Fruit fly (Drosophila melanogaster) whole organism, embryonic: ENCODE measurements around the gene CG5968.

ENCODE experiments used
- Abd-B ChIP-seq: fragments of 200-800 bp; sonication (Bioruptor generic); optimal IDR thresholded peaks from 2 replicates; lab custom pipeline; 2018; ENCODE audit warnings: missing biosample characterization, mild to moderate bottlenecking, missing genetic modification characterization, moderate library complexity
- Adf1 ChIP-seq: fragments of 200-800 bp; sonication (Bioruptor generic); IDR thresholded peaks from 2 replicates; pipeline ENCODE4 v1.3.6; 2022; ENCODE audit warnings: missing biosample characterization, missing genetic modification characterization
- Atf3 ChIP-seq: fragments of 200-800 bp; sonication (Bioruptor generic); optimal IDR thresholded peaks from 3 replicates; lab custom pipeline; 2016; ENCODE audit warnings: missing biosample characterization, missing genetic modification characterization
- CG10267 ChIP-seq: fragments of 200-800 bp; sonication (Bioruptor generic); optimal IDR thresholded peaks from 2 replicates; lab custom pipeline; 2018; ENCODE audit warnings: missing biosample characterization, mild to moderate bottlenecking, missing genetic modification characterization, moderate library complexity
- CG10431 ChIP-seq: fragments of 200-800 bp; sonication (Bioruptor generic); optimal IDR thresholded peaks from 3 replicates; lab custom pipeline; 2018; ENCODE audit warnings: missing biosample characterization, mild to moderate bottlenecking, missing genetic modification characterization
- CG11456 ChIP-seq: fragments of 200-800 bp; sonication (Bioruptor generic); IDR thresholded peaks from 3 replicates; pipeline ENCODE4 v1.3.6; 2022; ENCODE audit warnings: missing biosample characterization, missing genetic modification characterization
- CG11560 ChIP-seq: fragments of 200-800 bp; sonication (Bioruptor generic); IDR thresholded peaks from 3 replicates; pipeline ENCODE4 v1.3.6; 2022; ENCODE audit warnings: missing biosample characterization, missing genetic modification characterization
- CG12236 ChIP-seq: fragments of 200-800 bp; sonication (Bioruptor generic); optimal IDR thresholded peaks from 2 replicates; lab custom pipeline; 2016; ENCODE audit warnings: missing biosample characterization, missing genetic modification characterization
- CG12942 ChIP-seq: fragments of 200-800 bp; sonication (Bioruptor generic); optimal IDR thresholded peaks from 3 replicates; lab custom pipeline; 2016; ENCODE audit warnings: missing biosample characterization, missing genetic modification characterization
- CG15073 ChIP-seq: fragments of 200-800 bp; sonication (Bioruptor generic); optimal IDR thresholded peaks from 2 replicates; lab custom pipeline; 2016; ENCODE audit warnings: missing biosample characterization, missing genetic modification characterization
- CG1529 ChIP-seq: fragments of 200-800 bp; sonication (Bioruptor generic); optimal IDR thresholded peaks from 3 replicates; lab custom pipeline; 2018; ENCODE audit warnings: missing biosample characterization, missing genetic modification characterization
- CG18599 ChIP-seq: fragments of 200-800 bp; sonication (Bioruptor generic); optimal IDR thresholded peaks from 3 replicates; lab custom pipeline; 2017; ENCODE audit warnings: missing biosample characterization, missing genetic modification characterization, mild to moderate bottlenecking, moderate library complexity, missing genetic modification reagents
- CG2116 ChIP-seq: fragments of 200-800 bp; sonication (Bioruptor generic); optimal IDR thresholded peaks from 3 replicates; lab custom pipeline; 2018; ENCODE audit warnings: missing biosample characterization, mild to moderate bottlenecking, missing genetic modification characterization
- CG2129 ChIP-seq: fragments of 200-800 bp; sonication (Bioruptor generic); IDR thresholded peaks from 2 replicates; pipeline ENCODE4 v1.3.6; 2022; ENCODE audit warnings: missing biosample characterization, missing genetic modification characterization; ENCODE audit not compliant: partially characterized antibody
- CG2712 ChIP-seq: fragments of 200-800 bp; optimal IDR thresholded peaks from 3 replicates; lab custom pipeline; 2019; ENCODE audit warnings: missing biosample characterization, mild to moderate bottlenecking, missing genetic modification characterization, moderate library complexity
- CG30431 ChIP-seq: fragments of 200-800 bp; sonication (Bioruptor generic); optimal IDR thresholded peaks from 2 replicates; lab custom pipeline; 2017; ENCODE audit warnings: missing biosample characterization, missing genetic modification characterization
- CG31224 ChIP-seq: fragments of 200-800 bp; sonication (Bioruptor generic); IDR thresholded peaks from 2 replicates; pipeline ENCODE4 v1.3.6; 2022; ENCODE audit warnings: missing biosample characterization, missing genetic modification characterization
- CG3281 ChIP-seq: fragments of 200-800 bp; sonication (Bioruptor generic); optimal IDR thresholded peaks from 3 replicates; lab custom pipeline; 2017; ENCODE audit warnings: missing biosample characterization, mild to moderate bottlenecking, missing genetic modification characterization
- CG4360 ChIP-seq: fragments of 200-800 bp; sonication (Bioruptor generic); IDR thresholded peaks from 2 replicates; pipeline ENCODE4 v1.3.6; 2022; ENCODE audit warnings: missing biosample characterization, missing genetic modification characterization
- CG6765 ChIP-seq: fragments of 200-800 bp; sonication (Bioruptor generic); optimal IDR thresholded peaks from 3 replicates; lab custom pipeline; 2017; ENCODE audit warnings: missing biosample characterization, mild to moderate bottlenecking, missing genetic modification characterization
- CG6813 ChIP-seq: fragments of 200-800 bp; sonication (Bioruptor generic); optimal IDR thresholded peaks from 2 replicates; lab custom pipeline; 2017; ENCODE audit warnings: missing biosample characterization, missing genetic modification characterization, mild to moderate bottlenecking, moderate library complexity, missing genetic modification reagents
- CG7987 ChIP-seq: fragments of 200-800 bp; sonication (Bioruptor generic); optimal IDR thresholded peaks from 2 replicates; lab custom pipeline; 2018; ENCODE audit warnings: missing biosample characterization, mild to moderate bottlenecking, missing genetic modification characterization, moderate library complexity
- CG9215 ChIP-seq: fragments of 200-800 bp; sonication (Bioruptor generic); IDR thresholded peaks from 2 replicates; pipeline ENCODE4 v1.3.6; 2022; ENCODE audit warnings: missing biosample characterization, missing genetic modification characterization
- CHES-1-like ChIP-seq: fragments of 200-800 bp; sonication (Bioruptor generic); optimal IDR thresholded peaks from 2 replicates; lab custom pipeline; 2016; ENCODE audit warnings: missing biosample characterization, missing genetic modification characterization
- Dbx ChIP-seq: fragments of 200-800 bp; sonication (Bioruptor generic); IDR thresholded peaks from 3 replicates; pipeline ENCODE4 v1.3.6; 2022; ENCODE audit warnings: missing biosample characterization, missing genetic modification characterization
- E2f1 ChIP-seq: fragments of 200-800 bp; sonication (Bioruptor generic); IDR thresholded peaks from 2 replicates; pipeline ENCODE4 v1.3.6; 2022; ENCODE audit warnings: missing biosample characterization, missing genetic modification characterization
- Gsc ChIP-seq: fragments of 200-800 bp; sonication (Bioruptor generic); IDR thresholded peaks from 2 replicates; pipeline ENCODE4 v1.3.6; 2022; ENCODE audit warnings: missing biosample characterization, missing genetic modification characterization
- Hr39 ChIP-seq: fragments of >200 bp; optimal IDR thresholded peaks from 2 replicates; lab custom pipeline; 2017
- Hr78 ChIP-seq, 2 experiments: fragments of 200-800 bp in 1 of 2; fragments of >200 bp in 1 of 2; sonication (Bioruptor generic) in 1 of 2; optimal IDR thresholded peaks; 2 replicates each; lab custom pipeline; 2017 to 2019; ENCODE audit warnings: missing biosample characterization in 2 of 2, missing genetic modification characterization in 2 of 2, mild to moderate bottlenecking in 1 of 2, moderate library complexity in 1 of 2
- MBD-R2 ChIP-seq: fragments of 200-800 bp; sonication (Bioruptor generic); IDR thresholded peaks from 2 replicates; pipeline ENCODE4 v1.3.6; 2022; ENCODE audit warnings: missing biosample characterization, missing genetic modification characterization
- Mad ChIP-seq: fragments of 200-800 bp; sonication (Bioruptor generic); optimal IDR thresholded peaks from 2 replicates; lab custom pipeline; 2016; ENCODE audit warnings: missing biosample characterization, missing genetic modification characterization
- Sry-β ChIP-seq: fragments of 200-800 bp; sonication (Bioruptor generic); optimal IDR thresholded peaks from 2 replicates; lab custom pipeline; 2018; ENCODE audit warnings: missing biosample characterization, mild to moderate bottlenecking, missing genetic modification characterization, moderate library complexity
- ac ChIP-seq: fragments of 200-800 bp; sonication (Bioruptor generic); optimal IDR thresholded peaks from 3 replicates; lab custom pipeline; 2017; ENCODE audit warnings: missing biosample characterization, mild to moderate bottlenecking, missing genetic modification characterization
- az2 ChIP-seq: fragments of 200-800 bp; sonication (Bioruptor generic); optimal IDR thresholded peaks from 3 replicates; lab custom pipeline; 2016; ENCODE audit warnings: missing biosample characterization, missing genetic modification characterization
- bcd ChIP-seq: fragments of 200-800 bp; sonication (Bioruptor generic); optimal IDR thresholded peaks from 2 replicates; lab custom pipeline; 2017; ENCODE audit warnings: missing biosample characterization, mild to moderate bottlenecking, missing genetic modification characterization
- cg ChIP-seq: fragments of 200-800 bp; sonication (Bioruptor generic); optimal IDR thresholded peaks from 3 replicates; lab custom pipeline; 2019; ENCODE audit warnings: missing biosample characterization, mild to moderate bottlenecking, missing genetic modification characterization, moderate library complexity
- chm ChIP-seq: fragments of 200-800 bp; sonication (Bioruptor generic); IDR thresholded peaks from 2 replicates; pipeline ENCODE4 v1.3.6; 2022; ENCODE audit warnings: missing biosample characterization, missing genetic modification characterization
- fd96Cb ChIP-seq: fragments of 200-800 bp; sonication (Bioruptor generic); optimal IDR thresholded peaks from 2 replicates; lab custom pipeline; 2018; ENCODE audit warnings: missing biosample characterization, mild to moderate bottlenecking, missing genetic modification characterization, moderate library complexity
- grau ChIP-seq: fragments of 200-800 bp; optimal IDR thresholded peaks from 3 replicates; lab custom pipeline; 2019; ENCODE audit warnings: missing biosample characterization, mild to moderate bottlenecking, missing genetic modification characterization, moderate library complexity
- grn ChIP-seq: fragments of 200-800 bp; sonication (Bioruptor generic); optimal IDR thresholded peaks from 3 replicates; lab custom pipeline; 2017; ENCODE audit warnings: missing biosample characterization, missing genetic modification characterization
- gsb ChIP-seq: fragments of 200-800 bp; sonication (Bioruptor generic); IDR thresholded peaks from 2 replicates; pipeline ENCODE4 v1.3.6; 2022; ENCODE audit warnings: missing biosample characterization, missing genetic modification characterization
- jigr1 ChIP-seq: fragments of 200-800 bp; sonication (Bioruptor generic); IDR thresholded peaks from 3 replicates; pipeline ENCODE4 v1.3.6; 2022; ENCODE audit warnings: missing biosample characterization, missing genetic modification characterization
- kni ChIP-seq: fragments of 200-800 bp; sonication (Bioruptor generic); optimal IDR thresholded peaks from 3 replicates; lab custom pipeline; 2017; ENCODE audit warnings: mild to moderate bottlenecking, missing biosample characterization, missing genetic modification reagents, missing genetic modification characterization
- knrl ChIP-seq: fragments of 200-800 bp; sonication (Bioruptor generic); IDR thresholded peaks from 3 replicates; pipeline ENCODE4 v1.3.6; 2022; ENCODE audit warnings: missing biosample characterization, missing genetic modification characterization; ENCODE audit not compliant: partially characterized antibody
- pan ChIP-seq, 4 experiments: fragments of >200 bp in 3 of 4; fragments of 200-800 bp in 1 of 4; sonication (Bioruptor generic) in 1 of 4; optimal IDR thresholded peaks in 3 of 4; IDR thresholded peaks in 1 of 4; 2 replicates each; pipeline versions ENCODE4 v1.3.6 to Lab custom; 2017 to 2022; ENCODE audit warnings: missing biosample characterization in 2 of 4, missing genetic modification characterization in 2 of 4, mixed read lengths in 1 of 4
- slbo ChIP-seq: fragments of 200-800 bp; sonication (Bioruptor generic); IDR thresholded peaks from 2 replicates; pipeline ENCODE4 v1.3.6; 2022; ENCODE audit warnings: missing biosample characterization, missing genetic modification characterization
- tio ChIP-seq: fragments of 200-800 bp; sonication (Bioruptor generic); optimal IDR thresholded peaks from 2 replicates; lab custom pipeline; 2017; ENCODE audit warnings: missing biosample characterization, missing genetic modification characterization, inconsistent platforms
- wor ChIP-seq: fragments of 200-800 bp; sonication (Bioruptor generic); IDR thresholded peaks from 2 replicates; pipeline ENCODE4 v1.3.6; 2022; ENCODE audit warnings: missing biosample characterization, missing genetic modification characterization
- yki ChIP-seq: fragments of >200 bp; optimal IDR thresholded peaks from 3 replicates; lab custom pipeline; 2018

CG5968 gene

DNA sequence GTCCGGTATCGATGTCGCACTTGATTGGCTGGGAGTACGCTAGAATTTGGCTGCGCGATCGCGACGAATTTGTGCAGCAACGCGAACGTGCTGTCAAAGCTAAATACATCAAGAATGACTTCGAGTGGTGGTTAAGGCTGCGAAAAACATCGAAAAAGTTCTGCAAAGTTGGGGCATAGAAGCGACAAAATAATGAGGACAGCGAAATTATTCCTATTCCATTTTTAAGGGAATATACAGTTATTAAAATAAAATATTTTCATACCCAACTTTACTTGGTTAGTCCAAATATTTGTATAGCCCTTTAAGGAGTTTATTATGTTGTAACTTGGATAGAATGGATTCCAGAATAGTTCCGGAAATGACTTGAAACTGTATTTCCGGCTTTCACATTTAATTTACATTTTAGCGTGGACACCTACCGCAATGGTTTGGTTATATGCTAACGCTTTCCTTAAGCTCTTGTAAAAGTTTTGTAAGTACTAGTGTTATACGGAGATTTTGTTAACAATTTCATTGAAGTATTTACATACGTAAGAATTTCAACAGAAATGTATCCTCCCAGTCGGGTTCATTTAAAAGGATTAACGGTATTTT is 6.7 kb downstream of the CG5968 start (continued):
- no peak for TF ChIP-seq knrl (GFP tag; lab: Robert Waterston, UW)
- 0 out of 3 replicates have a peak, but pooled peaks have one; percentile 17 for TF ChIP-seq CG11560
- TF ChIP-seq CG1529 (GFP tag; lab: Kevin White, UChicago): peak; percentile 68
- TF ChIP-seq CG2712 (tag; lab: Kevin White, UChicago): peak; percentile 69
- TF ChIP-seq Hr39: no peak
- no peak for TF ChIP-seq Hr78 (GFP tag; optimal IDR thresholded peaks at IDR 0.05; lab: Kevin White, UChicago)
- peak; percentile 68 for TF ChIP-seq CG2116
- TF ChIP-seq CG12236: peak; percentile 76
- peak; percentile 60 for TF ChIP-seq tio (GFP tag; lab: Kevin White, UChicago)
- TF ChIP-seq CG11456 (GFP tag; lab: Robert Waterston, UW): peak; percentile 81
- TF ChIP-seq az2 (GFP tag; lab: Kevin White, UChicago): peak; percentile 50
- TF ChIP-seq CG7987: peak; percentile 96
- TF ChIP-seq ac (GFP tag; lab: Kevin White, UChicago): no peak
- peak; percentile 75 for TF ChIP-seq CG10267 (tag; lab: Kevin White, UChicago)
- TF ChIP-seq grau: peak; percentile 70
- no peak for TF ChIP-seq yki (lab: Kevin White, UChicago)
- no peak for TF ChIP-seq wor (GFP tag; lab: Robert Waterston, UW)
- TF ChIP-seq CG3281 (GFP tag; lab: Kevin White, UChicago): peak; percentile 92
- TF ChIP-seq Mad (GFP tag; lab: Kevin White, UChicago): peak; percentile 75
- no peak for TF ChIP-seq Gsc
- TF ChIP-seq fd96Cb (tag; lab: Kevin White, UChicago): peak; percentile 38
- TF ChIP-seq CG4360: no peak
- TF ChIP-seq gsb (GFP tag; lab: Robert Waterston, UW): 0 out of 2 replicates have a peak, but pooled peaks have one; percentile 7

DNA sequence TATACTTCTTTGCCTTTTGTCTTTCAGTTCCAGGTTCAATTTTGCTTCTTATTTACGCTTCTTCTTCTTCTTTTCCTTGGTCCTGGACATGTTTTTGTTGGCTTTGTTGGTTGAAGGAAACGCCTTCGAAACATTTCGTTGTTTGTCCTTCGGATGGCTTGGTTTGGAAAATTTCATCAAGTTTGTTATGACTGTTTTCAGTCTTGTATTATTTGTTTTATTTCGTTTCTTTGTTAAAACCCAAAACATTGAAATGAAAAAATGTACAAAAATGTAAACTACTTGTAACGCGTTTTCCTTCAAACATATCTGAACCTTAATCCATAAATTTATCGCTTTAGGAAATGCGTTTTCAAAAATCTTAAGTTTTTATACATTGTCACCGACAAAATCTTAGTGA is 7.5 kb downstream of the CG5968 start, which contains the start of gene CG31816:
TSS of gene CG31816 (plus strand) at position 301 of the 400 bp plus-strand sequence.
- TF ChIP-seq CHES-1-like (no peak), grn (GFP tag; lab: Kevin White, UChicago) (no peak), CG31224 (GFP tag; lab: Robert Waterston, UW) (no peak), wor (GFP tag; lab: Robert Waterston, UW) (no peak)

- TF ChIP-seq CG30431 (GFP tag; lab: Kevin White, UChicago) (no peak), CG2129 (GFP tag; lab: Robert Waterston, UW) (no peak), CG15073 (GFP tag; lab: Kevin White, UChicago) (no peak), CG12942 (no peak), Abd-B (no peak), slbo (GFP tag; lab: Robert Waterston, UW) (peak; percentile 52), pan (optimal IDR thresholded peaks at IDR 0.05; lab: Kevin White, UChicago) (no peak), pan (GFP tag; optimal IDR thresholded peaks at IDR 0.05 in 1 of 2, IDR thresholded peaks at IDR 0.05 in 1 of 2) (no peak), Dbx (GFP tag; lab: Robert Waterston, UW) (0 out of 3 replicates have a peak, but pooled peaks have one; percentile 26), E2f1 (GFP tag; lab: Robert Waterston, UW) (no peak), bcd (GFP tag; lab: Kevin White, UChicago) (peak; percentile 7), chm (GFP tag; lab: Robert Waterston, UW) (no peak), CG6813 (GFP tag; lab: Kevin White, UChicago) (peak; percentile 50), MBD-R2 (GFP tag; lab: Robert Waterston, UW) (no peak; the same call in 1 of the 2 replicates), CG9215 (GFP tag; lab: Robert Waterston, UW) (no peak), Atf3 (no peak), CG18599 (GFP tag; lab: Kevin White, UChicago) (peak; percentile 38), CG10431 (GFP tag; lab: Kevin White, UChicago) (no peak), jigr1 (no peak), Adf1 (no peak), kni (GFP tag; lab: Kevin White, UChicago) (no peak), cg (no peak), Sry-β (no peak), CG6765 (GFP tag; lab: Kevin White, UChicago) (peak; percentile 28)
Observed at dm6 chr2L:16541733-16542132, 8.0 kb downstream of the CG5968 start.
